Fruit fly (Drosophila melanogaster): ENCODE results near the gene spir.

Gene spir

DNA sequence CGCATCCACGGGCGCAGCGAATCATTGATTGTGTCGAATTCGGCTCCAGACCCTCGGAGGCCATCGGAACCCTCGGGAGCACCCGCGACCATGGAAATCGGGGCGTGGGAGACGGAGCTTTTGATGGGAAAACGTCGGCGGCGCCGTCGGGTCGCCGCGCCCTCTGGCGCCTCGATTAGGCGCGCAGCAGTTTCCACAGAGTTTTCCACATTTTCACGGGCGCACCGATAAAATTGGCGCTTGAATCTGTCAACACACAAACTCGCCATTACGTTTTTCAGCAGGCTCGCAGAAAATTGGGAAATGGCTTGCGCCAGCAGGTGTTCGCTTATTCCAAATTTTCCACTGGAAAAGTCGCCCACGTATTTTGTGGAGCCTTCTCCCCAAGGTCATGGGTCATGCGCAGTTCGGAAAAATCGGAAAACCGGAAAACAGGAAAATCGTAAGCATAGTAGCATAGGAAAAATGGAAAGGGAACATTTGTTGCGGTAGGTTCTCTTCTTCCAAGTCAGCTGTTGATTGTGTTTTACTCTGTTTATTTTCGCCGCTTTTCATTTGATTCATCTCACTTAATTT, 3.8 kb downstream of the spir start:
- TF ChIP-seq Hr96 (GFP tag; optimal IDR thresholded peaks at IDR 0.05) = no peak
- no peak for TF ChIP-seq cnc (optimal IDR thresholded peaks at IDR 0.05)
- no peak for TF ChIP-seq kay (GFP tag; ENCODE audit: borderline replicate concordance)
- TF ChIP-seq CG11617 (GFP tag; optimal IDR thresholded peaks at IDR 0.05) = no peak
- TF ChIP-seq CG7101 (tag; optimal IDR thresholded peaks at IDR 0.05) = no peak
- TF ChIP-seq CG33017 (tag; optimal IDR thresholded peaks at IDR 0.05) = no peak
- no peak for TF ChIP-seq CG14711 (tag; optimal IDR thresholded peaks at IDR 0.05)
- TF ChIP-seq Clk (GFP tag; optimal IDR thresholded peaks at IDR 0.05) = no peak
- TF ChIP-seq CG5204 (GFP tag; optimal IDR thresholded peaks at IDR 0.05) = no peak
- TF ChIP-seq Crg-1 (GFP tag; optimal IDR thresholded peaks at IDR 0.05) = no peak
- TF ChIP-seq pad (GFP tag; optimal IDR thresholded peaks at IDR 0.05) = no peak
- TF ChIP-seq Mnt (GFP tag; optimal IDR thresholded peaks at IDR 0.05) = no peak
- no peak for TF ChIP-seq CG1620 (GFP tag; optimal IDR thresholded peaks at IDR 0.05)
- TF ChIP-seq CG7045 (GFP tag; optimal IDR thresholded peaks at IDR 0.05) = no peak
- TF ChIP-seq CG12768 (GFP tag; optimal IDR thresholded peaks at IDR 0.05) = no peak

DNA sequence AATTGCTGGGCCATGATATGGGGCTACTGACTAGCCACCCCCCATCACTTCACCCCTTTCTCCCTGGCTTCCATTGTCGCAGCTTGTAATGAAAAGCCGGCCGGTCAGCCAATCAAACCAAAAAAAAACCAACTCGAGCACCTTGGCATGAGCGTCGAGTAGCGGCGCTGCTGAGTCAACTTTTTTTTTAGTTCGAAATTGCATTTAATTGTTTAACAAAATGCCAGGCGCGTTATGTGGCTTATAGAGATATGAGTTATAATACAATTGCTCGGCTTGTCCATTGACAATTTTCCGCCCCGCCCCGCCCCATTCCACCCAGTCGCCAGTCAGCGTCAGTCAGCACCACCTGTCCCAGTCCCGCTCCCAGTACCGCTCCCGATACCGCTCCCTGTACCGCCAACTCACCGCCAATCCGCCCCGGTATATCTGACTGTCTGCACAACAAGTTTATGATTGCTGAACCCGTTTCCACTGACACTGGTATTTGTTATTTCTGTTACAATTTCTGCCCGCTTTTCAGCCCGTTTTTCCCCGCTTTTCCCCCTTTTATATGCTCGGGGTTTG, 10.3 kb downstream of the spir start:
- TF ChIP-seq toe (GFP tag; optimal IDR thresholded peaks at IDR 0.05) (no peak), CG14711 (tag; optimal IDR thresholded peaks at IDR 0.05) (no peak), bab1 (GFP tag; optimal IDR thresholded peaks at IDR 0.05) (no peak), Mnt (GFP tag; optimal IDR thresholded peaks at IDR 0.05) (no peak), tj (GFP tag; optimal IDR thresholded peaks at IDR 0.05) (peak; percentile 97)

DNA sequence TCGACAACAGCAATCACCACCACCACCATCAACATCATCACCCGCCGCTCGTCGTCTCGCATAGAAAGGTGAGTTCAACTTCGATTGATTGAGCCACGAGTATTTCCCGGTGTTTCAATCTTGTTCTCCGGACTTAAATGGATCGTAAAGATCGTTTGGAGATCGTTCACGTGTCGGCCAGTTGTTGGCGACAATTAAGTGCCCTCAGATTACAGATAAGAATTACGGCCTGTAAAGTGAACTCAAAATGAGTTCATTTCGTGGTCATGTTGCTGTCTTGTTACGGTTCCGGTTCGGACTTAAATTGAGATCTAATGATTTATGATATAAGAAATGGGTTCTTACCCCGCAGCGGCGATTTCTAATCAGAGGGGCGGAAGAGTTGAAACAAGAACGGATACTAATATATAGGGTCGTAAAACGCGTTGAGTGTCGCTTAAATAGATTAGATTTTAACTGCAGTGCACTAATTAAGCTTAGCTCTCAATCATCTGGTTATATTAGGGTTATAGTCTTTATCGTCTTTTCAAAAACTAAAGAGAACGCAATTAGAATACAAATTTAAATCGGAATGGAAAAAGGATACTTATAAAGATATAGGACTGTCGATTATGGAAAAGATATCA, 11.1 kb downstream of the spir start:
- no peak for TF ChIP-seq Hr96 (GFP tag; optimal IDR thresholded peaks at IDR 0.05)
- TF ChIP-seq pad (GFP tag; optimal IDR thresholded peaks at IDR 0.05) = no peak
- TF ChIP-seq CG5204 (GFP tag; optimal IDR thresholded peaks at IDR 0.05) = no peak
- no peak for TF ChIP-seq cnc (optimal IDR thresholded peaks at IDR 0.05)
- TF ChIP-seq cic (GFP tag; optimal IDR thresholded peaks at IDR 0.05) = no peak
- no peak for TF ChIP-seq CG12768 (GFP tag; optimal IDR thresholded peaks at IDR 0.05)
- no peak for TF ChIP-seq tj (GFP tag; optimal IDR thresholded peaks at IDR 0.05)

DNA sequence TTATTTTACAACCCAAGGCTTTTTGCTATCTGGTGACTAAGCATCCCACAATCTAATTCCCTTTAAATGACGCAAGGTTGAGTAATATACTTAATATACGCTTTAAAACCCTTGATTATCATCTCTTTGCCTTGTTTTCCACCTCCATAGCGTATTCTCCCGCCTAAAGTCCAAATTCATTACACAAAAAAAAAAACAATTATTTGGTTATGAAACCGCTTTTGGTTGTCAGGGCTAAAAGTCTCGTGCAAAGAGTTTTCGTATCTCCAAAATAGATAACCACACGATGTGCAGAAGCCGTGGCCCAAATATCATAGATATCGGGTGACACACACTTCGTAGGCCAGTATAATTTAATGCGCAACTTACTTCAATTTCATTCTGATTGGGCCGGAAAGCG, 14.4 kb downstream of the spir start:
- TF ChIP-seq cic (GFP tag; optimal IDR thresholded peaks at IDR 0.05) (no peak), CG11617 (GFP tag; optimal IDR thresholded peaks at IDR 0.05) (no peak), CG5204 (GFP tag; optimal IDR thresholded peaks at IDR 0.05) (no peak), pad (GFP tag; optimal IDR thresholded peaks at IDR 0.05) (no peak), bab1 (GFP tag; optimal IDR thresholded peaks at IDR 0.05) (no peak), CG7045 (GFP tag; optimal IDR thresholded peaks at IDR 0.05) (no peak)

DNA sequence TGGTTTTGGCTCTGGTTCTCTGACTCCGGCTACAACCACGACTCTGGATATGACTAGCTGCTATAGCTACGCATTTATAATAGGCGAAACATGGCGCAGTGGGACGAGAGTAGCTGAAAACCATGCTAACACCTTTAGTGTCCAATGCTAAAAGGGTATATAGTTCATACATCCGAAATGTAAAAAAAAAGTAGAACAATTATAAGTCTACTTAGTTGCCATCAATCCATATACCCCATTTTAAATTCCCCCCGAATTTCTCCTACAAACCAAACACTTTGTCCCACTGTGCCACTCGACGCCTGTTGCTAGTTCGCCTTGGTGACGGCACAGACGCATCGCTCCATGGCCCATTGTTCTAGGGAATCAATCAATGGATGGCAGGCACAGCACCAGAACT, 15.3 kb downstream of the spir start:
- TF ChIP-seq cnc (optimal IDR thresholded peaks at IDR 0.05) = no peak
- no peak for TF ChIP-seq cic (GFP tag; optimal IDR thresholded peaks at IDR 0.05)
- TF ChIP-seq bab1 (GFP tag; optimal IDR thresholded peaks at IDR 0.05) = no peak
- TF ChIP-seq Mnt (GFP tag; optimal IDR thresholded peaks at IDR 0.05) = no peak
- no peak for TF ChIP-seq CG5204 (GFP tag; optimal IDR thresholded peaks at IDR 0.05)
- TF ChIP-seq pad (GFP tag; optimal IDR thresholded peaks at IDR 0.05) = no peak
- TF ChIP-seq ovo (GFP tag; optimal IDR thresholded peaks at IDR 0.05) = no peak
- no peak for TF ChIP-seq Crg-1 (GFP tag; optimal IDR thresholded peaks at IDR 0.05)
- TF ChIP-seq tj (GFP tag; optimal IDR thresholded peaks at IDR 0.05) = no peak

DNA sequence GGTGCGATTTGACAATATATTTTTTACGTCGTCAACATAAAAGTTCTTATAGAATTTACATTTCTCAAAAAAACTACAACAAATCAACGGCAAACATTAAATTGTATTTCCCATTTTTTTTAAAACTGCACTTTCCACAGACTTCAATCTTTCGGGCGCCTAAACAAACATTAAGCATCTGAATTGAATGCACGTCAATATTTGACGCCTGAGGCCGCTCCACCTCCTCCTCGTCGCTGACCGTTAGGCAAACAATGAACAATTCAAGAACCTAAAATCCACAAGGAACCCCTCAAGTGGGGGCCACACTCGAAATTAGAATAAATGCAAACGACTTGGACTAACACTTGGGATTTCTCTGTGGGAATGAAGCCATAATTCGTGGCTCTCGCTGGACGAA, 16.4 kb downstream of the spir start:
- no peak for TF ChIP-seq CG33017 (tag; optimal IDR thresholded peaks at IDR 0.05)
- TF ChIP-seq Crg-1 (GFP tag; optimal IDR thresholded peaks at IDR 0.05) = no peak
- TF ChIP-seq CG7045 (GFP tag; optimal IDR thresholded peaks at IDR 0.05) = no peak
- no peak for TF ChIP-seq bab1 (GFP tag; optimal IDR thresholded peaks at IDR 0.05)
- no peak for TF ChIP-seq CG12768 (GFP tag; optimal IDR thresholded peaks at IDR 0.05)
- TF ChIP-seq Hr96 (GFP tag; optimal IDR thresholded peaks at IDR 0.05) = no peak
- no peak for TF ChIP-seq CG11617 (GFP tag; optimal IDR thresholded peaks at IDR 0.05)
- no peak for TF ChIP-seq CG5204 (GFP tag; optimal IDR thresholded peaks at IDR 0.05)
- TF ChIP-seq Mnt (GFP tag; optimal IDR thresholded peaks at IDR 0.05) = no peak
- no peak for TF ChIP-seq cic (GFP tag; optimal IDR thresholded peaks at IDR 0.05)
- TF ChIP-seq toe (GFP tag; optimal IDR thresholded peaks at IDR 0.05) = no peak
- TF ChIP-seq CG14711 (tag; optimal IDR thresholded peaks at IDR 0.05) = no peak
- no peak for TF ChIP-seq CG7101 (tag; optimal IDR thresholded peaks at IDR 0.05)
- no peak for TF ChIP-seq kay (GFP tag; ENCODE audit: borderline replicate concordance)

DNA sequence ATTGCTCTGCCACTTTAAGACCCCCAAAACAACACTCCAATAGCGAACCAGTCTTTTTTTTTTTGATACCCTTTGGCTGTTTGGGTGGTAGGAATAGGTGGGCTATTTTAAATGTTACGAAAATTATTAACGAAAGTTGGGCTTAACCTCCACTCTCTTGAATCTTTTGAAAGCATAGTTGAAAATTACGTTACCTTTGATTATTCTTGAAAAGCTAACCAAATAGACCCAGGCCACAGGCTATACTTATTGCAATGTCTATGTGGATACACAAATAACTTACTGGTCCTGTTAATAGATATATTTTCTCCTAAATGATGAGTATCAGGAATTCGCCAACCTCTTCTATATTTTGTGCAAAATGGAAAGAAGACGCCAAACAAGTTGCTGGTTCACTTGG, 16.9 kb downstream of the spir start:
- TF ChIP-seq cic (GFP tag; optimal IDR thresholded peaks at IDR 0.05) (no peak), Hr96 (GFP tag; optimal IDR thresholded peaks at IDR 0.05) (no peak), tj (GFP tag; optimal IDR thresholded peaks at IDR 0.05) (no peak)
